Fruit fly (Drosophila melanogaster) whole organism, adult: Measurements from ENCODE around the gene CG32485.

Experiments used
- CG11617 ChIP-seq: fragments of 200-800 bp; sonication (Bioruptor generic); optimal IDR thresholded peaks from 2 replicates; lab custom pipeline; 2017; ENCODE audit warnings: mild to moderate bottlenecking, missing biosample characterization, missing genetic modification reagents, missing genetic modification characterization
- CG12768 ChIP-seq: fragments of 200-800 bp; sonication (Bioruptor generic); optimal IDR thresholded peaks from 2 replicates; lab custom pipeline; 2017; ENCODE audit warnings: missing biosample characterization, missing genetic modification characterization, mild to moderate bottlenecking, moderate library complexity, missing genetic modification reagents
- CG1620 ChIP-seq: fragments of 200-800 bp; sonication (Bioruptor generic); optimal IDR thresholded peaks from 2 replicates; lab custom pipeline; 2016; ENCODE audit warnings: missing biosample characterization, missing genetic modification characterization
- CG33017 ChIP-seq: fragments of 200-800 bp; sonication (Bioruptor generic); optimal IDR thresholded peaks from 2 replicates; lab custom pipeline; 2018; ENCODE audit warnings: missing biosample characterization, mild to moderate bottlenecking, missing genetic modification characterization, moderate library complexity
- CG5204 ChIP-seq: fragments of 200-800 bp; sonication (Bioruptor generic); optimal IDR thresholded peaks from 2 replicates; lab custom pipeline; 2016; ENCODE audit warnings: missing biosample characterization, missing genetic modification characterization
- CG7045 ChIP-seq: fragments of 200-800 bp; sonication (Bioruptor generic); optimal IDR thresholded peaks from 2 replicates; lab custom pipeline; 2017; ENCODE audit warnings: missing biosample characterization, mild to moderate bottlenecking, missing genetic modification characterization
- CG7101 ChIP-seq: fragments of 200-800 bp; sonication (Bioruptor generic); optimal IDR thresholded peaks from 2 replicates; lab custom pipeline; 2018; ENCODE audit warnings: missing biosample characterization, mild to moderate bottlenecking, missing genetic modification characterization, moderate library complexity
- cic ChIP-seq: fragments of 200-800 bp; sonication (Bioruptor generic); optimal IDR thresholded peaks from 2 replicates; lab custom pipeline; 2017; ENCODE audit warnings: missing biosample characterization, mild to moderate bottlenecking, missing genetic modification characterization, moderate library complexity
- cnc ChIP-seq, 2 experiments: fragments of >200 bp; optimal IDR thresholded peaks; 2 replicates each; lab custom pipeline; 2017
- kay ChIP-seq: fragments of 200-800 bp; sonication (Bioruptor generic); peaks from one replicate; lab custom pipeline; 2016; ENCODE audit warnings: missing biosample characterization, missing genetic modification characterization, borderline replicate concordance
- ovo ChIP-seq: fragments of 200-800 bp; sonication (Bioruptor generic); optimal IDR thresholded peaks from 2 replicates; lab custom pipeline; 2016; ENCODE audit warnings: missing biosample characterization, missing genetic modification characterization
- pad ChIP-seq: fragments of 200-800 bp; sonication (Bioruptor generic); optimal IDR thresholded peaks from 3 replicates; lab custom pipeline; 2017; ENCODE audit warnings: missing biosample characterization, missing genetic modification characterization, mild to moderate bottlenecking, moderate library complexity, missing genetic modification reagents

DNA sequence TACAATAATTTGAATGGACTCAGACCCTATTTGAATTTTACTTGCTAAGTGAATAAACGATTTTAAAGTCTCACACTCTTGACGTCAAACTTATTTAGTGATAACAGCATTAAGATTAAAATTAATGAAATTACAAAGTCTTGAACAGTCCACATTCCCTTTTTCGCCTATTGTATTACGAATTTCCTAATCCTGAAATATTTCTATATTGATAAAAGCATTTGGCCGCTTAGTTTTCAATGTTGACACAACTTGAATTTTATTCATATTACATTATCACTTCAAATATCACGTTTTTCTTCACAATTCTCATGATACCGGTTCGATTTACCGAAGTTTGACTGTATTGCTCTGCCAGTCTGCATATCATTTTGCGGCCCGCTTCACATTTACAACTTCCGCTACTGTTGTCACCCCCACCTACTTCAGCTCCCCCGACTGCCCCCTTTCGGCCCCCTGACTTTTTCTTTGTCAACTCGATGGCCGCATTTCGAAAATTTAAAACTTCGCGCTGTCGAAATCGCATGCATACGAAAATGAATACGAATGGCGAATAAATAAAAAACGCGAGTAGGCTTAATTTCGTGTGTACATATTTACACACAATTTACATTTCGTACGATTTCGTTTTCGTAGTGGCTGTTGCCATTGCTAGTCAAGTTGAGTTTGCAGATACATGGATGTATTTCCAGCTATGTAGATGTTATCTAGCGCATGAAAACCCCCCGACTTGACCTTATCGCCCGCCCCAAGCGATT lies 28.5 kb downstream of the CG32485 start:
- TF ChIP-seq cic (GFP tag; lab: Kevin White, UChicago) (no peak), CG1620 (GFP tag; lab: Kevin White, UChicago) (no peak), pad (GFP tag; lab: Kevin White, UChicago) (no peak), ovo (GFP tag; lab: Kevin White, UChicago) (no peak), CG7101 (tag; lab: Kevin White, UChicago) (peak; percentile 15), CG5204 (GFP tag; lab: Kevin White, UChicago) (no peak), kay (GFP tag; lab: Kevin White, UChicago) (no peak), CG7045 (GFP tag; lab: Kevin White, UChicago) (no peak), CG11617 (no peak), CG33017 (tag; lab: Kevin White, UChicago) (no peak), cnc (optimal IDR thresholded peaks at IDR 0.05; lab: Kevin White, UChicago) (no peak), CG12768 (no peak)
